Worm (Caenorhabditis elegans): ENCODE results near the gene pho-5.

pho-5 gene

DNA sequence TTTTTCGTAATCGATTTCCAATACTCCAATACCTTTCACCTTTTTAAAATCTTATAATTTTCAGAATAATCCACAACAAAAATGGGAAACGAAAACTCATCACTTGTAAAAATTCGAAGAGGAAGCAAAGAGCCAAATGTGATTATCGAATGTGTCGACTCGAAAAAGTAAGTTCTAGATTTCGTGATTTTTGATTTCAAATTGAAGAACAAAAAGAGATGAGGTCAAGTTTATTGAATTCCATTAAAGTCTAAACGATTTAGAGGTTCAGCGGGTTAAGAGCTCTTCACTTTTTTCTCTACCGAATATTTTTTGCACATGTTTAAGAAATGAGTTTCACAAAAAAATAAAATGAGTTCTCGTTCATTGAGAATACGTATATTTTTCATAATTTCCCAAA, 26.8 kb downstream of the pho-5 start, which contains the start of gene B0361.4:
Gene B0361.4, plus strand, starts transcription at position 61 of the 400 bp plus-strand sequence.
- TF ChIP-seq sma-3 (GFP tag; optimal IDR thresholded peaks at IDR 0.05) (no peak), skn-1 (tag; optimal IDR thresholded peaks at IDR 0.05) (no peak), lin-13 (GFP tag; optimal IDR thresholded peaks at IDR 0.05) (no peak), mdl-1 (tag; optimal IDR thresholded peaks at IDR 0.05) (no peak), lin-11 (tag; optimal IDR thresholded peaks at IDR 0.05) (no peak), nhr-77 (tag; optimal IDR thresholded peaks at IDR 0.05) (no peak), dmd-4 (tag; optimal IDR thresholded peaks at IDR 0.05) (no peak), sma-9 (GFP tag; optimal IDR thresholded peaks at IDR 0.05) (no peak), sma-9 (tag; optimal IDR thresholded peaks at IDR 0.05) (no peak), nhr-25 (tag; optimal IDR thresholded peaks at IDR 0.05) (no peak), nhr-21 (tag; optimal IDR thresholded peaks at IDR 0.05) (no peak)

ce11 chrIII:7253669-7254068, 32.0 kb downstream of the pho-5 start:
- TF ChIP-seq peb-1 (tag; optimal IDR thresholded peaks at IDR 0.05) (no peak), sma-9 (GFP tag; optimal IDR thresholded peaks at IDR 0.05) (peak; percentile 41), sma-9 (tag; optimal IDR thresholded peaks at IDR 0.05) (no peak), lsy-2 (tag; optimal IDR thresholded peaks at IDR 0.05) (peak in 1 of 2 experiments; percentile 21)

ce11 chrIII:7247740-7248139, 37.9 kb downstream of the pho-5 start, which contains the start of gene zmp-6:
Gene zmp-6 (minus strand): TSS chrIII:7247840.
- TF ChIP-seq ama-1 (optimal IDR thresholded peaks at IDR 0.05) (no peak), lin-11 (tag; optimal IDR thresholded peaks at IDR 0.05) (no peak), crh-2 (tag; optimal IDR thresholded peaks at IDR 0.05) (no peak), nhr-23 (tag; optimal IDR thresholded peaks at IDR 0.05) (no peak), nhr-12 (tag; optimal IDR thresholded peaks at IDR 0.05) (no peak), skn-1 (tag; optimal IDR thresholded peaks at IDR 0.05) (no peak)

DNA sequence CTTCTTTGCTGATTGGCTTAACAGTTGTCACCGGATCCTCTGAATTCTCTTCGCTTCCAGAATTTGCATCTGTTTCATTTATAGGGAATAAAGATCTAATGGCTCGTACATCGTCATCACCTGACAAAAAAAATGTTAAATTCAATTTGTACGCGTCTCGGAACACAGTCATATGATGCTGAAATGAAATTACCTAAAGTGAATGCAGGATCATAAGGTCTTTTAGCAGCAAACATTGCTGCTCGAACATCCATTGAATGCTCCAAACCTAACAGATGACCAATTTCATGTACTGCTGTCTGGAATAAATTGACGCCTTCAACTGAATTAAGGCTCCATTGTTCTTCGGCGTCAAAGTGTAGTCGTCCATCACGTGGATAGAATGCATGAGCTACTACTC, 39.3 kb downstream of the pho-5 start:
- TF ChIP-seq Y55F3AM.14 (GFP tag; optimal IDR thresholded peaks at IDR 0.05) (no peak), gmeb-1 (tag; optimal IDR thresholded peaks at IDR 0.05) (no peak), ceh-16 (tag; optimal IDR thresholded peaks at IDR 0.05) (no peak), C34F6.9 (tag; optimal IDR thresholded peaks at IDR 0.05) (no peak), nhr-237 (tag; optimal IDR thresholded peaks at IDR 0.05) (no peak), lsy-2 (tag; optimal IDR thresholded peaks at IDR 0.05) (no peak), skn-1 (tag; optimal IDR thresholded peaks at IDR 0.05) (no peak), alr-1 (tag; optimal IDR thresholded peaks at IDR 0.05) (no peak), nhr-23 (tag; optimal IDR thresholded peaks at IDR 0.05) (no peak), nhr-11 (tag; optimal IDR thresholded peaks at IDR 0.05) (no peak), lin-13 (GFP tag; optimal IDR thresholded peaks at IDR 0.05) (no peak), egl-27 (tag; optimal IDR thresholded peaks at IDR 0.05) (no peak), R02D3.7 (tag; optimal IDR thresholded peaks at IDR 0.05) (no peak), lin-11 (tag; optimal IDR thresholded peaks at IDR 0.05) (no peak), nhr-10 (tag; optimal IDR thresholded peaks at IDR 0.05) (no peak)

DNA sequence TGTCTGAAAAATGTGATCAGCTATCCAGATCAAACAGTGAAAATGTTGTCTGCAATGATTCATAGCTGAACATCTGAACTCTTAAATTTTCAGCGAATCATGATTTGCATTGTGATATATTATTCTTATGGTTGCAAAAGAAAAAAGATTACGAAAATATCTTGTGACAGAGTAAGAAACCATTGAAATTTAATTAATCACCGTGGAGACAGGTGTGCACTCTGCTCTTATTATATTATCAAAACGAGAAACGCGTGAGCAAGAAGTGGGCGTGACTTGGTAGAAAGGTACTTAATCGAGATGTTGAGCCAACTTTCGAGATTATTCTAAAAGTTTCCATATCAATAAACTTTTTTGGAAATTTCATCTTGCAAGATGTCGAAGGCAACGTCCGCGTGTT, 42.7 kb downstream of the pho-5 start, which contains the start of gene osm-10:
Gene osm-10, plus strand, starts transcription at position 293 of the 400 bp plus-strand sequence.
- no peak for TF ChIP-seq zag-1 (tag; optimal IDR thresholded peaks at IDR 0.05)
- no peak for TF ChIP-seq ztf-1 (GFP tag; conservative IDR thresholded peaks at IDR 0.05)
- no peak for TF ChIP-seq mbf-1 (tag; optimal IDR thresholded peaks at IDR 0.05)
- no peak for TF ChIP-seq ceh-16 (tag; optimal IDR thresholded peaks at IDR 0.05)
- no peak for TF ChIP-seq gmeb-1 (tag; optimal IDR thresholded peaks at IDR 0.05)
- no peak for TF ChIP-seq egl-27 (tag; optimal IDR thresholded peaks at IDR 0.05)
- TF ChIP-seq fos-1 (tag; optimal IDR thresholded peaks at IDR 0.05): no peak

ce11 chrIII:7241065-7241464, 44.6 kb downstream of the pho-5 start, which contains the start of gene ztf-31:
Gene ztf-31 (plus strand): TSS chrIII:7241365.
- TF ChIP-seq blmp-1 (tag; optimal IDR thresholded peaks at IDR 0.05; ENCODE audit: insufficient read depth): no peak
- TF ChIP-seq nhr-10 (tag; optimal IDR thresholded peaks at IDR 0.05): no peak
- TF ChIP-seq R02D3.7 (tag; optimal IDR thresholded peaks at IDR 0.05): no peak
- no peak for TF ChIP-seq snpc-4 (tag; optimal IDR thresholded peaks at IDR 0.05)
- TF ChIP-seq mab-5 (tag; optimal IDR thresholded peaks at IDR 0.05): no peak
- TF ChIP-seq Y55F3AM.14 (GFP tag; optimal IDR thresholded peaks at IDR 0.05): no peak
- no peak for TF ChIP-seq ztf-11 (tag; optimal IDR thresholded peaks at IDR 0.05)
- no peak for TF ChIP-seq lin-13 (GFP tag; optimal IDR thresholded peaks at IDR 0.05)
- TF ChIP-seq lsy-2 (tag; optimal IDR thresholded peaks at IDR 0.05): no peak
- TF ChIP-seq gmeb-1 (tag; optimal IDR thresholded peaks at IDR 0.05): no peak
- TF ChIP-seq ztf-4 (tag; optimal IDR thresholded peaks at IDR 0.05): no peak
- no peak for TF ChIP-seq nhr-12 (tag; optimal IDR thresholded peaks at IDR 0.05)
